Fruit fly (Drosophila melanogaster) whole organism, embryonic: ENCODE data around the gene Bap111.

Experiments
- Ada2b ChIP-seq: fragments of 200-800 bp; sonication (Bioruptor generic); IDR thresholded peaks from 2 replicates; pipeline ENCODE4 v1.3.6; 2022; ENCODE audit warnings: missing biosample characterization, missing genetic modification characterization
- Asciz ChIP-seq: fragments of 200-800 bp; sonication (Bioruptor generic); optimal IDR thresholded peaks from 2 replicates; lab custom pipeline; 2017; ENCODE audit warnings: missing biosample characterization, mild to moderate bottlenecking, missing genetic modification characterization, missing genetic modification reagents
- Atf3 ChIP-seq: fragments of 200-800 bp; sonication (Bioruptor generic); optimal IDR thresholded peaks from 3 replicates; lab custom pipeline; 2016; ENCODE audit warnings: missing biosample characterization, missing genetic modification characterization
- BEAF-32 ChIP-seq: fragments of 200-800 bp; sonication (Bioruptor generic); optimal IDR thresholded peaks from 3 replicates; lab custom pipeline; 2017; ENCODE audit warnings: missing biosample characterization, missing genetic modification characterization, mild to moderate bottlenecking, moderate library complexity, missing genetic modification reagents
- CG10267 ChIP-seq: fragments of 200-800 bp; sonication (Bioruptor generic); optimal IDR thresholded peaks from 2 replicates; lab custom pipeline; 2018; ENCODE audit warnings: missing biosample characterization, mild to moderate bottlenecking, missing genetic modification characterization, moderate library complexity
- CG10366 ChIP-seq: fragments of 200-800 bp; sonication (Bioruptor generic); IDR thresholded peaks from 2 replicates; pipeline ENCODE4 v1.3.6; 2022; ENCODE audit warnings: missing biosample characterization, missing genetic modification characterization
- CG13624 ChIP-seq: fragments of 200-800 bp; sonication (Bioruptor generic); optimal IDR thresholded peaks from 2 replicates; lab custom pipeline; 2016; ENCODE audit warnings: missing biosample characterization, missing genetic modification characterization
- CG13775 ChIP-seq: fragments of 200-800 bp; sonication (Bioruptor generic); optimal IDR thresholded peaks from 3 replicates; lab custom pipeline; 2017; ENCODE audit warnings: missing biosample characterization, mild to moderate bottlenecking, missing genetic modification characterization
- CG13894 ChIP-seq: fragments of 200-800 bp; sonication (Bioruptor generic); optimal IDR thresholded peaks from 3 replicates; lab custom pipeline; 2018; ENCODE audit warnings: missing biosample characterization, mild to moderate bottlenecking, missing genetic modification characterization, moderate library complexity
- CG14860 ChIP-seq: fragments of 200-800 bp; sonication (Bioruptor generic); IDR thresholded peaks from 3 replicates; pipeline ENCODE4 v1.3.6; 2022; ENCODE audit warnings: missing biosample characterization, missing genetic modification characterization; ENCODE audit not compliant: partially characterized antibody
- CG15479 ChIP-seq: fragments of 200-800 bp; sonication (Bioruptor generic); optimal IDR thresholded peaks from 3 replicates; lab custom pipeline; 2019; ENCODE audit warnings: missing biosample characterization, mild to moderate bottlenecking, missing genetic modification characterization, moderate library complexity
- CG1603 ChIP-seq: fragments of 200-800 bp; sonication (Bioruptor generic); optimal IDR thresholded peaks from 2 replicates; lab custom pipeline; 2019; ENCODE audit warnings: missing biosample characterization, mild to moderate bottlenecking, missing genetic modification characterization, moderate library complexity
- CG16779 ChIP-seq: fragments of 200-800 bp; sonication (Bioruptor generic); IDR thresholded peaks from 2 replicates; pipeline ENCODE4 v1.3.6; 2022; ENCODE audit warnings: missing biosample characterization, missing genetic modification characterization
- CG16863 ChIP-seq: fragments of 200-800 bp; sonication (Bioruptor generic); optimal IDR thresholded peaks from 3 replicates; lab custom pipeline; 2016; ENCODE audit warnings: missing biosample characterization, missing genetic modification characterization
- CG2120 ChIP-seq: fragments of 200-800 bp; sonication (Bioruptor generic); optimal IDR thresholded peaks from 3 replicates; lab custom pipeline; 2016; ENCODE audit warnings: missing biosample characterization, missing genetic modification characterization
- CG2712 ChIP-seq: fragments of 200-800 bp; optimal IDR thresholded peaks from 3 replicates; lab custom pipeline; 2019; ENCODE audit warnings: missing biosample characterization, mild to moderate bottlenecking, missing genetic modification characterization, moderate library complexity
- CG3847 ChIP-seq: fragments of 200-800 bp; sonication (Bioruptor generic); IDR thresholded peaks from 2 replicates; pipeline ENCODE4 v1.3.6; 2022; ENCODE audit warnings: missing biosample characterization, missing genetic modification characterization
- CG4360 ChIP-seq: fragments of 200-800 bp; sonication (Bioruptor generic); IDR thresholded peaks from 2 replicates; pipeline ENCODE4 v1.3.6; 2022; ENCODE audit warnings: missing biosample characterization, missing genetic modification characterization
- CG4707 ChIP-seq: fragments of 200-800 bp; sonication (Bioruptor generic); optimal IDR thresholded peaks from 2 replicates; lab custom pipeline; 2018; ENCODE audit warnings: missing biosample characterization, mild to moderate bottlenecking, missing genetic modification characterization, moderate library complexity
- CG4730 ChIP-seq: fragments of 200-800 bp; sonication (Bioruptor generic); IDR thresholded peaks from 2 replicates; pipeline ENCODE4 v1.3.6; 2022; ENCODE audit warnings: missing biosample characterization, missing genetic modification characterization
- CG6175 ChIP-seq: fragments of 200-800 bp; sonication (Bioruptor generic); IDR thresholded peaks from 3 replicates; pipeline ENCODE4 v1.3.6; 2022; ENCODE audit warnings: missing biosample characterization, missing genetic modification characterization
- CG6254 ChIP-seq: fragments of 200-800 bp; sonication (Bioruptor generic); optimal IDR thresholded peaks from 3 replicates; lab custom pipeline; 2017; ENCODE audit warnings: mild to moderate bottlenecking, missing biosample characterization, missing genetic modification reagents, missing genetic modification characterization
- CG6689 ChIP-seq: fragments of 200-800 bp; sonication (Bioruptor generic); IDR thresholded peaks from 2 replicates; pipeline ENCODE4 v1.3.6; 2022; ENCODE audit warnings: missing biosample characterization, missing genetic modification characterization
- CG7556 ChIP-seq: fragments of 200-800 bp; sonication (Bioruptor generic); optimal IDR thresholded peaks from 2 replicates; lab custom pipeline; 2017; ENCODE audit warnings: missing biosample characterization, mild to moderate bottlenecking, missing genetic modification characterization
- CG8388 ChIP-seq: fragments of 200-800 bp; sonication (Bioruptor generic); optimal IDR thresholded peaks from 2 replicates; lab custom pipeline; 2019; ENCODE audit warnings: missing biosample characterization, mild to moderate bottlenecking, missing genetic modification characterization, moderate library complexity
- CG9215 ChIP-seq: fragments of 200-800 bp; sonication (Bioruptor generic); IDR thresholded peaks from 2 replicates; pipeline ENCODE4 v1.3.6; 2022; ENCODE audit warnings: missing biosample characterization, missing genetic modification characterization
- CkIIα-i1 ChIP-seq: fragments of 200-800 bp; sonication (Bioruptor generic); IDR thresholded peaks from 2 replicates; pipeline ENCODE4 v1.3.6; 2022; ENCODE audit warnings: missing biosample characterization, missing genetic modification characterization
- D19A ChIP-seq: fragments of 200-800 bp; optimal IDR thresholded peaks from 3 replicates; lab custom pipeline; 2019; ENCODE audit warnings: missing biosample characterization, mild to moderate bottlenecking, missing genetic modification characterization, moderate library complexity
- HHEX ChIP-seq: fragments of 200-800 bp; sonication (Bioruptor generic); optimal IDR thresholded peaks from 3 replicates; lab custom pipeline; 2017; ENCODE audit warnings: missing biosample characterization, mild to moderate bottlenecking, missing genetic modification characterization, missing genetic modification reagents
- Hr39 ChIP-seq: fragments of >200 bp; optimal IDR thresholded peaks from 2 replicates; lab custom pipeline; 2017
- Xrp1 ChIP-seq: fragments of 200-800 bp; sonication (Bioruptor generic); IDR thresholded peaks from 2 replicates; pipeline ENCODE4 v1.3.6; 2022; ENCODE audit warnings: missing biosample characterization, missing genetic modification characterization
- ase ChIP-seq: fragments of 200-800 bp; sonication (Bioruptor generic); IDR thresholded peaks from 3 replicates; pipeline ENCODE4 v1.3.6; 2022; ENCODE audit warnings: missing biosample characterization, missing genetic modification characterization
- az2 ChIP-seq: fragments of 200-800 bp; sonication (Bioruptor generic); optimal IDR thresholded peaks from 3 replicates; lab custom pipeline; 2016; ENCODE audit warnings: missing biosample characterization, missing genetic modification characterization
- chinmo ChIP-seq: fragments of 200-800 bp; sonication (Bioruptor generic); IDR thresholded peaks from 4 replicates; pipeline ENCODE4 v1.3.6; 2022; ENCODE audit warnings: missing biosample characterization, missing genetic modification characterization; ENCODE audit not compliant: partially characterized antibody
- en ChIP-seq: fragments of 200-800 bp; sonication (Bioruptor generic); optimal IDR thresholded peaks from 2 replicates; lab custom pipeline; 2016; ENCODE audit warnings: missing biosample characterization, missing genetic modification characterization
- fru ChIP-seq: fragments of >200 bp; optimal IDR thresholded peaks from 2 replicates; lab custom pipeline; 2017
- gfzf ChIP-seq: fragments of 200-800 bp; sonication (Bioruptor generic); optimal IDR thresholded peaks from 2 replicates; lab custom pipeline; 2016; ENCODE audit warnings: missing biosample characterization, mild to moderate bottlenecking, missing genetic modification characterization, moderate library complexity
- hb ChIP-seq: fragments of 200-800 bp; sonication (Bioruptor generic); IDR thresholded peaks from 3 replicates; pipeline ENCODE4 v1.3.6; 2022; ENCODE audit warnings: missing biosample characterization, missing genetic modification characterization; ENCODE audit not compliant: partially characterized antibody
- ind ChIP-seq: fragments of 200-800 bp; sonication (Bioruptor generic); optimal IDR thresholded peaks from 3 replicates; lab custom pipeline; 2016; ENCODE audit warnings: missing biosample characterization, missing genetic modification characterization
- lola ChIP-seq, 3 experiments: fragments of >200 bp in 2 of 3; fragments of 200-800 bp in 1 of 3; sonication (Bioruptor generic) in 1 of 3; optimal IDR thresholded peaks; 2 replicates each; lab custom pipeline; 2017 to 2019; ENCODE audit warnings: missing biosample characterization in 3 of 3, missing genetic modification characterization in 3 of 3, mild to moderate bottlenecking in 1 of 3, moderate library complexity in 1 of 3
- mam ChIP-seq: fragments of 200-800 bp; sonication (Bioruptor generic); optimal IDR thresholded peaks from 3 replicates; lab custom pipeline; 2016; ENCODE audit warnings: missing biosample characterization, missing genetic modification characterization
- mirr ChIP-seq: fragments of 200-800 bp; sonication (Bioruptor generic); optimal IDR thresholded peaks from 3 replicates; lab custom pipeline; 2018; ENCODE audit warnings: missing biosample characterization, mild to moderate bottlenecking, missing genetic modification characterization
- nmo ChIP-seq: fragments of 200-800 bp; sonication (Bioruptor generic); optimal IDR thresholded peaks from 2 replicates; lab custom pipeline; 2018; ENCODE audit warnings: missing biosample characterization, mild to moderate bottlenecking, missing genetic modification characterization, moderate library complexity
- oc ChIP-seq: fragments of 200-800 bp; sonication (Bioruptor generic); optimal IDR thresholded peaks from 2 replicates; lab custom pipeline; 2018; ENCODE audit warnings: missing biosample characterization, mild to moderate bottlenecking, missing genetic modification characterization, moderate library complexity
- odd ChIP-seq: fragments of 200-800 bp; sonication (Bioruptor generic); optimal IDR thresholded peaks from 2 replicates; lab custom pipeline; 2017; ENCODE audit warnings: missing biosample characterization, mild to moderate bottlenecking, missing genetic modification characterization
- pan ChIP-seq, 4 experiments: fragments of >200 bp in 3 of 4; fragments of 200-800 bp in 1 of 4; sonication (Bioruptor generic) in 1 of 4; optimal IDR thresholded peaks in 3 of 4; IDR thresholded peaks in 1 of 4; 2 replicates each; pipeline versions ENCODE4 v1.3.6 to Lab custom; 2017 to 2022; ENCODE audit warnings: missing biosample characterization in 2 of 4, missing genetic modification characterization in 2 of 4, mixed read lengths in 1 of 4
- shn ChIP-seq: fragments of 200-800 bp; sonication (Bioruptor generic); optimal IDR thresholded peaks from 3 replicates; lab custom pipeline; 2016; ENCODE audit warnings: missing biosample characterization, missing genetic modification characterization
- stwl ChIP-seq: fragments of 200-800 bp; sonication (Bioruptor generic); optimal IDR thresholded peaks from 3 replicates; lab custom pipeline; 2018; ENCODE audit warnings: missing biosample characterization, mild to moderate bottlenecking, missing genetic modification characterization, moderate library complexity
- toy ChIP-seq: fragments of 200-800 bp; sonication (Bioruptor generic); IDR thresholded peaks from 2 replicates; pipeline ENCODE4 v1.3.6; 2022; ENCODE audit warnings: missing biosample characterization, missing genetic modification characterization
- unpg ChIP-seq: fragments of 200-800 bp; sonication (Bioruptor generic); optimal IDR thresholded peaks from 3 replicates; lab custom pipeline; 2018; ENCODE audit warnings: missing biosample characterization, mild to moderate bottlenecking, missing genetic modification characterization, moderate library complexity
- zen2 ChIP-seq: fragments of 200-800 bp; sonication (Bioruptor generic); IDR thresholded peaks from 3 replicates; pipeline ENCODE4 v1.3.6; 2022; ENCODE audit warnings: missing biosample characterization, missing genetic modification characterization; ENCODE audit not compliant: partially characterized antibody

Bap111 gene

DNA sequence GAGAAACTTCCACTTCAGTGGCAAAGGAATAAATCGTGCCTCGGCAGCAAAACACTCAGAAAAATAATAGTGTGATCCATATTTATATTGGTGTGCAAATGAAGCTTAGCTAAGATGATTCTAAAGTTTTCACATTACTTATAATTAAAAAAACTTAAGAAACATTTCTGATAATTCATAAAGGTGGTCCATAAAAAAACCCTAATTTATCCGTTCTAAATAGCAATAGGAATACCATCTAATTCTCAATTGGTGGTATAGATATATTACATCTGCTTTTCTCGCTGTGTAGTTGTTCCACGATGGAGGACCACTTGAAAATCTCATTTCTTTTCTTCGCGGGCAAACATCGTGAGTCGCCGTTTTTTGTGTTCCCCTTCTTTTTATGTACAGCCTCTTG lies 6.0 kb downstream of the Bap111 start (continued):
- no peak for TF ChIP-seq CG4730 (GFP tag; lab: Robert Waterston, UW)
- peak; percentile 36 for TF ChIP-seq CG16863
- TF ChIP-seq CG14860 = no peak
- no peak for TF ChIP-seq Hr39 (lab: Kevin White, UChicago)
- TF ChIP-seq Xrp1 = peak; percentile 61
- TF ChIP-seq CkIIα-i1 = no peak
- peak; percentile 68 for TF ChIP-seq D19A (tag; lab: Kevin White, UChicago)
- TF ChIP-seq mam = peak; percentile 40
- no peak for TF ChIP-seq shn (GFP tag; lab: Kevin White, UChicago)
- TF ChIP-seq stwl = no peak
- TF ChIP-seq BEAF-32 (GFP tag; lab: Kevin White, UChicago) = no peak
- no peak for TF ChIP-seq CG9215
- no peak for TF ChIP-seq toy (GFP tag; lab: Robert Waterston, UW)
- peak; percentile 61 for TF ChIP-seq CG7556 (GFP tag; lab: Kevin White, UChicago)
- TF ChIP-seq Atf3 (GFP tag; lab: Kevin White, UChicago) = no peak
- peak in 1 of 3 experiments; percentile 62 for TF ChIP-seq lola (GFP tag; optimal IDR thresholded peaks at IDR 0.05; lab: Kevin White, UChicago)
- peak; percentile 61 for TF ChIP-seq ind (GFP tag; lab: Kevin White, UChicago)
- peak; percentile 75 for TF ChIP-seq CG2712 (tag; lab: Kevin White, UChicago)
- no peak for TF ChIP-seq Asciz (GFP tag; lab: Kevin White, UChicago)
- TF ChIP-seq CG2120 = peak; percentile 67
- TF ChIP-seq CG4360 = no peak
- TF ChIP-seq CG10366 = no peak; the same call in 1 of the 2 replicates
- TF ChIP-seq oc (tag; lab: Kevin White, UChicago) = no peak
- TF ChIP-seq pan (optimal IDR thresholded peaks at IDR 0.05; lab: Kevin White, UChicago) = no peak
- TF ChIP-seq pan (GFP tag; optimal IDR thresholded peaks at IDR 0.05 in 1 of 2, IDR thresholded peaks at IDR 0.05 in 1 of 2) = peak in 1 of 2 experiments; percentile 64
- TF ChIP-seq CG8388 (GFP tag; lab: Kevin White, UChicago) = peak; percentile 39
- TF ChIP-seq HHEX (GFP tag; lab: Kevin White, UChicago) = peak; percentile 57
- TF ChIP-seq ase (GFP tag; lab: Robert Waterston, UW) = no peak
- no peak for TF ChIP-seq CG1603 (tag; lab: Kevin White, UChicago)
- no peak for TF ChIP-seq chinmo (GFP tag; lab: Robert Waterston, UW)
- peak; percentile 55 for TF ChIP-seq unpg
- TF ChIP-seq CG4707 (GFP tag; lab: Kevin White, UChicago) = no peak
- peak; percentile 52 for TF ChIP-seq CG3847 (GFP tag; lab: Robert Waterston, UW)
- no peak for TF ChIP-seq gfzf (GFP tag; lab: Kevin White, UChicago)
- TF ChIP-seq CG6254 (GFP tag; lab: Kevin White, UChicago) = peak; percentile 55
- peak; percentile 69 for TF ChIP-seq nmo
- TF ChIP-seq CG13775 = peak; percentile 43
- TF ChIP-seq CG13624 (GFP tag; lab: Kevin White, UChicago) = no peak
- TF ChIP-seq az2 (GFP tag; lab: Kevin White, UChicago) = peak; percentile 28
- TF ChIP-seq odd (GFP tag; lab: Kevin White, UChicago) = peak; percentile 20
- no peak for TF ChIP-seq CG6175 (GFP tag; lab: Robert Waterston, UW)
- TF ChIP-seq CG6689 = no peak; the same call in none of the 2 replicates
- TF ChIP-seq CG10267 = peak; percentile 68
- TF ChIP-seq CG15479 (GFP tag; lab: Kevin White, UChicago) = no peak
- no peak for TF ChIP-seq fru (lab: Kevin White, UChicago)
- TF ChIP-seq en (GFP tag; lab: Kevin White, UChicago) = no peak
- TF ChIP-seq mirr (GFP tag; lab: Kevin White, UChicago) = no peak
- TF ChIP-seq zen2 = no peak
- TF ChIP-seq Ada2b (GFP tag; lab: Robert Waterston, UW) = peak; percentile 51; the same call in 1 of the 2 replicates
- TF ChIP-seq CG13894 (tag; lab: Kevin White, UChicago) = no peak
- no peak for TF ChIP-seq hb (GFP tag; lab: Robert Waterston, UW)
- TF ChIP-seq CG16779 (GFP tag; lab: Robert Waterston, UW) = no peak
